Fruit fly (Drosophila melanogaster) whole organism, pupa: Measurements from ENCODE around the gene Gycalpha99B.

Experiments
- CG10348 ChIP-seq: fragments of 200-800 bp; sonication (Bioruptor generic); IDR thresholded peaks from 2 replicates; pipeline ENCODE4 v1.3.6; 2022; ENCODE audit warnings: missing biosample characterization, missing genetic modification characterization
- CG12605 ChIP-seq: fragments of 200-800 bp; sonication (Bioruptor generic); IDR thresholded peaks from 2 replicates; pipeline ENCODE4 v1.3.6; 2022; ENCODE audit warnings: missing biosample characterization, missing genetic modification characterization
- CG13204 ChIP-seq: fragments of 200-800 bp; sonication (Bioruptor generic); optimal IDR thresholded peaks from 2 replicates; lab custom pipeline; 2018; ENCODE audit warnings: missing biosample characterization, mild to moderate bottlenecking, missing genetic modification characterization, moderate library complexity
- CG14655 ChIP-seq: fragments of 200-800 bp; sonication (Bioruptor generic); optimal IDR thresholded peaks from 3 replicates; lab custom pipeline; 2017; ENCODE audit warnings: mild to moderate bottlenecking, missing biosample characterization, missing genetic modification reagents, missing genetic modification characterization
- CG15710 ChIP-seq: fragments of 200-800 bp; sonication (Bioruptor generic); optimal IDR thresholded peaks from 2 replicates; lab custom pipeline; 2018; ENCODE audit warnings: missing biosample characterization, mild to moderate bottlenecking, missing genetic modification characterization, moderate library complexity
- CG17806 ChIP-seq: fragments of 200-800 bp; sonication (Bioruptor generic); optimal IDR thresholded peaks from 2 replicates; lab custom pipeline; 2018; ENCODE audit warnings: missing biosample characterization, mild to moderate bottlenecking, missing genetic modification characterization, moderate library complexity
- CG32121 ChIP-seq: fragments of 200-800 bp; sonication (Bioruptor generic); IDR thresholded peaks from 2 replicates; pipeline ENCODE4 v1.3.6; 2022; ENCODE audit warnings: missing biosample characterization, missing genetic modification characterization
- CG34367 ChIP-seq: fragments of 200-800 bp; sonication (Bioruptor generic); optimal IDR thresholded peaks from 2 replicates; lab custom pipeline; 2018; ENCODE audit warnings: missing biosample characterization, mild to moderate bottlenecking, missing genetic modification characterization
- CG4496 ChIP-seq: fragments of 200-800 bp; sonication (Bioruptor generic); IDR thresholded peaks from 3 replicates; pipeline ENCODE4 v1.3.6; 2022; ENCODE audit warnings: missing biosample characterization, missing genetic modification characterization
- CG8159 ChIP-seq: fragments of 200-800 bp; sonication (Bioruptor generic); optimal IDR thresholded peaks from 3 replicates; lab custom pipeline; 2018; ENCODE audit warnings: missing biosample characterization, mild to moderate bottlenecking, missing genetic modification characterization, moderate library complexity
- CG8301 ChIP-seq: fragments of 200-800 bp; sonication (Bioruptor generic); optimal IDR thresholded peaks from 2 replicates; lab custom pipeline; 2018; ENCODE audit warnings: missing biosample characterization, mild to moderate bottlenecking, missing genetic modification characterization
- CG9948 ChIP-seq: fragments of 200-800 bp; sonication (Bioruptor generic); optimal IDR thresholded peaks from 2 replicates; lab custom pipeline; 2018; ENCODE audit warnings: missing biosample characterization, mild to moderate bottlenecking, missing genetic modification characterization, moderate library complexity
- D1 ChIP-seq: fragments of 200-800 bp; sonication (Bioruptor generic); optimal IDR thresholded peaks from 2 replicates; lab custom pipeline; 2018; ENCODE audit warnings: missing biosample characterization, mild to moderate bottlenecking, missing genetic modification characterization, moderate library complexity
- EcR ChIP-seq: fragments of 200-800 bp; sonication (Bioruptor generic); optimal IDR thresholded peaks from 3 replicates; lab custom pipeline; 2019; ENCODE audit warnings: missing biosample characterization, missing genetic modification characterization, mild to moderate bottlenecking, moderate library complexity, missing genetic modification reagents
- Ets98B ChIP-seq: fragments of 200-800 bp; sonication (Bioruptor generic); IDR thresholded peaks from 2 replicates; pipeline ENCODE4 v1.3.6; 2022; ENCODE audit warnings: missing biosample characterization, missing genetic modification characterization
- Pif1A ChIP-seq: fragments of 200-800 bp; sonication (Bioruptor generic); optimal IDR thresholded peaks from 3 replicates; lab custom pipeline; 2016; ENCODE audit warnings: missing biosample characterization, missing genetic modification characterization
- Pif1B ChIP-seq: fragments of 200-800 bp; sonication (Bioruptor generic); optimal IDR thresholded peaks from 3 replicates; lab custom pipeline; 2016; ENCODE audit warnings: missing biosample characterization, missing genetic modification characterization
- Snoo ChIP-seq: fragments of 200-800 bp; sonication (Bioruptor generic); optimal IDR thresholded peaks from 3 replicates; lab custom pipeline; 2017; ENCODE audit warnings: missing biosample characterization, mild to moderate bottlenecking, missing genetic modification characterization, inconsistent platforms
- fd96Ca ChIP-seq: fragments of 200-800 bp; sonication (Bioruptor generic); IDR thresholded peaks from 3 replicates; pipeline ENCODE4 v1.3.6; 2022; ENCODE audit warnings: missing biosample characterization, missing genetic modification characterization
- gl ChIP-seq: fragments of 200-800 bp; sonication (Bioruptor generic); optimal IDR thresholded peaks from 2 replicates; lab custom pipeline; 2018; ENCODE audit warnings: missing biosample characterization, mild to moderate bottlenecking, missing genetic modification characterization
- rn ChIP-seq: fragments of 200-800 bp; sonication (Bioruptor generic); IDR thresholded peaks from 2 replicates; pipeline ENCODE4 v1.3.6; 2022; ENCODE audit warnings: missing biosample characterization, missing genetic modification characterization

Gene Gycalpha99B

DNA sequence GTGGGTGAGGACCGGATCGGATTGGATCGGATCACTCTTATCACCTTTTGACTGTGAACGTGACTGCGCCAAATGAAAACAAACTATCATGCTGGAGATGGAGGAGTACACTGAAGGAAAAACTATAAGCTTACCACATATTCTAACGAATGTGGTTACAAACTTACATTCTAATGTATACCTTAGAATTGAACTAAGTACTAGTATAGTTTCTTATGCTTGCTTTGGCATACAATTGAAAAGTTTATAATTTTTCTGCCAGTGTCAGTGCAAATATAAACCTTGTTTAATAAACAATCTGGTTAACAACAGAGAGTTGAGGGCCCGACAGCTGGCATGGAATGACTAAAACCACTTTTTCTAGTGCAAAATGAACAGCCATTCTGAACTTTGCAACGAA lies 35.2 kb downstream of the Gycalpha99B start:
- TF ChIP-seq fd96Ca (GFP tag; lab: Robert Waterston, UW) (no peak), CG8159 (tag; lab: Kevin White, UChicago) (peak; percentile 18), CG12605 (GFP tag; lab: Robert Waterston, UW) (peak; percentile 44; the same call in 1 of the 2 replicates), CG13204 (GFP tag; lab: Kevin White, UChicago) (no peak), D1 (tag; lab: Kevin White, UChicago) (no peak), CG10348 (GFP tag; lab: Robert Waterston, UW) (0 out of 2 replicates have a peak, but pooled peaks have one; percentile 15), CG32121 (peak; percentile 45; the same call in 1 of the 2 replicates), rn (no peak), EcR (no peak), Pif1B (GFP tag; lab: Kevin White, UChicago) (no peak), CG14655 (peak; percentile 25), CG34367 (tag; lab: Kevin White, UChicago) (no peak), Snoo (tag; lab: Kevin White, UChicago) (no peak), CG15710 (tag; lab: Kevin White, UChicago) (peak; percentile 7), CG9948 (tag; lab: Kevin White, UChicago) (no peak), gl (tag; lab: Kevin White, UChicago) (no peak), Pif1A (GFP tag; lab: Kevin White, UChicago) (peak; percentile 8), CG8301 (tag; lab: Kevin White, UChicago) (peak; percentile 43), CG17806 (tag; lab: Kevin White, UChicago) (peak; percentile 13), CG4496 (GFP tag; lab: Robert Waterston, UW) (peak; percentile 76), Ets98B (peak; percentile 54)
- TF ChIP-seq, all 21 proteins: peak for 11

DNA sequence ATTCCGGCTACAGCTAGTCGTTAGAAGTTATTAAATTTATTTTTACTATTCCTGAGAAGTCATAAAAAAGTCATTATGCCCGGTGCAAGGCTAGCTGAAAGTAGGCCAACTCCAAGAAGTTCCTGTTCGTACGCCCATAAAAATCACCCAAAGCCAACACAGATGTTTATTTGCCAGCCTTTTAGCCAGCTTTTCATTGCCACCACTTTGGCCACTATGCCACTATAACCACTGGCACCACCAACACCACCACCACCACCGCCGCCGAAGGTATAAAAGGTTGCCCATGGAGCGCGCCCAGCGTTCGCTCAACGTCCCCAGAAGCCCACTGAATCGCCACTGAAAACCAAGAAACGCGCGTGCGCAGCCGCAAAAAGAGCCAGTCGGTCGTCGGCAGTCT lies 36.1 kb downstream of the Gycalpha99B start, which contains the start of gene CG15506:
Gene CG15506, plus strand, starts transcription at position 301 of the 400 bp plus-strand sequence.
- TF ChIP-seq CG13204 (GFP tag; lab: Kevin White, UChicago) (no peak), Snoo (tag; lab: Kevin White, UChicago) (no peak), CG14655 (no peak), Ets98B (no peak)
- TF ChIP-seq, all 21 proteins: peak for 0

DNA sequence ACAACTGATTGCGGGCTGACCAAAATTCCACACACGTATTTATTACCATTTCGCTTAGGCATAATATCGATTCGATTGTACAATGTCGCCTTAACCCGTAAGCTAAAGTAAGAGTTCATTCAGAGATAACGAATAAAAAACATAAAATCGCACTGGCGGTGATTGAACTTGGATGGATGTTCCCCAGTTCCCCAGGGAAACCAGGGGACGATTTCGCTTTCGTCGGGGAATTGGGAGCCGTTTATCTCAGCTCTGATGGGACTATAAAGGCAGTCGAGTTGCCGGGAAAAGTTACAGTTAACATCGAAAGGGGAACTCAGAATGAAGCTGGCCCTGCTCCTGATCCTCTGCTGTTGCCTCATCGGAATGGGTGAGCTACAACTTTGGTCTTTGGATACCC lies 39.9 kb downstream of the Gycalpha99B start, which contains the start of gene CG34296:
Gene CG34296, plus strand, starts transcription at position 301 of the 400 bp plus-strand sequence.
- TF ChIP-seq CG8159 (tag; lab: Kevin White, UChicago) (no peak), EcR (no peak), Pif1B (GFP tag; lab: Kevin White, UChicago) (no peak), CG9948 (tag; lab: Kevin White, UChicago) (no peak), CG13204 (GFP tag; lab: Kevin White, UChicago) (no peak), CG15710 (tag; lab: Kevin White, UChicago) (no peak), CG12605 (GFP tag; lab: Robert Waterston, UW) (no peak), CG4496 (GFP tag; lab: Robert Waterston, UW) (no peak), CG8301 (tag; lab: Kevin White, UChicago) (no peak), gl (tag; lab: Kevin White, UChicago) (no peak), Snoo (tag; lab: Kevin White, UChicago) (no peak), rn (no peak), Ets98B (no peak), CG32121 (no peak), Pif1A (GFP tag; lab: Kevin White, UChicago) (no peak), fd96Ca (GFP tag; lab: Robert Waterston, UW) (no peak), CG17806 (tag; lab: Kevin White, UChicago) (no peak), D1 (tag; lab: Kevin White, UChicago) (no peak), CG34367 (tag; lab: Kevin White, UChicago) (no peak), CG10348 (GFP tag; lab: Robert Waterston, UW) (no peak)

DNA sequence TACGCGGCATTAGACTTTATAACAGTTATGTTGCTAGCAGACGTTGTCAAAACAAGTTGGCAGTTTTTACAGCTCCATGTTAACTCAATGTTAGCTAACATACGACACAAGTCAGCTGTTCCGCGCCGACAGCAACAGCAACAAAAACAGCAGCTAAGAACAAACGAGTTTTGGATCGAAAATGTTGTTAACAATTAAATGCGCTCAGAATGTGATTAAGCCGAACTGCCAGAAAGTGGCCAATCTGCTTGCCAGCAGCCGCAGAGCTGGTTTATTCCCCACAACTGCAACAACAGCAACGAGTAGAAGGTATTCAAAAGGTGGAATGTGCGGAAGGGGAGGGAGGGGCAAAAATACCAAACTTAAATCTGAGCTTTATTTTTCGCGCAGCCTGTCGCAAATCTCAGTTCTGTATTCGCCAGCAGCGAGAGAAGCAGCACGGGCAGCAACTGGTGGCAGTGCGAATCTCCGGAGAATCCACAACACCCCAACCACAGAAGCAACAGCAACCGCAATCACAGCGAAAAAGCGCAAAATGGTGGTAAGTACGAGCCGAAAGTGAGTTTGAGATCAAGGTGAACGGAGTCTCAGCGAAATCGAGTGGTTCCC lies 40.8 kb downstream of the Gycalpha99B start, which contains the start of gene Pcd:
Gene Pcd, plus strand, starts transcription at position 116 of the 609 bp plus-strand sequence.
- TF ChIP-seq Pif1A (GFP tag; lab: Kevin White, UChicago) (no peak), CG4496 (GFP tag; lab: Robert Waterston, UW) (0 out of 3 replicates have a peak, but pooled peaks have one; percentile 52), EcR (peak; percentile 24), CG12605 (GFP tag; lab: Robert Waterston, UW) (peak; percentile 62; the same call in 1 of the 2 replicates), Snoo (tag; lab: Kevin White, UChicago) (no peak), Ets98B (peak; percentile 34; the same call in 1 of the 2 replicates), CG13204 (GFP tag; lab: Kevin White, UChicago) (no peak)

DNA sequence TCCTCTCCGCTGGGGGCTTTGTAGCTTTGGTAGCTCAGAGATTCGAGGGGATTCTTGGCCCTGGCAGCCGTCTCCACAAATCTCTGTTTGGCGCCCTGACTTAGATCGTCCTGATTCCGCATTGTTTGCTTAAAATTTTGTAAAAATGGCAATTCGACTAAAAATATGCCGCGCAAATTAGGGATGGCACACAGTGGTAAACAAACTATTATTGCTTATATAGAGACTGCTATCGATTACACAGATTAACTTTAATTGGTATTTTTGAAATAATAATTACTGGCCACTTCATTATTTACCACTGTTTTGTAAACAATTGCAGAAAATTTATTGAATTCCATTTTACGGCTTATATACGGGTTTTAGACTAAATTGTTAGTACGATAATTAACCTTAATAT lies 42.4 kb downstream of the Gycalpha99B start, which contains the start of the genes Naa40 and CG18731:
Gene Naa40, minus strand, starts transcription at position 206 of the 400 bp plus-strand sequence.
Gene CG18731, plus strand, starts transcription at position 283 of the 400 bp plus-strand sequence.
- TF ChIP-seq Ets98B, result no peak

DNA sequence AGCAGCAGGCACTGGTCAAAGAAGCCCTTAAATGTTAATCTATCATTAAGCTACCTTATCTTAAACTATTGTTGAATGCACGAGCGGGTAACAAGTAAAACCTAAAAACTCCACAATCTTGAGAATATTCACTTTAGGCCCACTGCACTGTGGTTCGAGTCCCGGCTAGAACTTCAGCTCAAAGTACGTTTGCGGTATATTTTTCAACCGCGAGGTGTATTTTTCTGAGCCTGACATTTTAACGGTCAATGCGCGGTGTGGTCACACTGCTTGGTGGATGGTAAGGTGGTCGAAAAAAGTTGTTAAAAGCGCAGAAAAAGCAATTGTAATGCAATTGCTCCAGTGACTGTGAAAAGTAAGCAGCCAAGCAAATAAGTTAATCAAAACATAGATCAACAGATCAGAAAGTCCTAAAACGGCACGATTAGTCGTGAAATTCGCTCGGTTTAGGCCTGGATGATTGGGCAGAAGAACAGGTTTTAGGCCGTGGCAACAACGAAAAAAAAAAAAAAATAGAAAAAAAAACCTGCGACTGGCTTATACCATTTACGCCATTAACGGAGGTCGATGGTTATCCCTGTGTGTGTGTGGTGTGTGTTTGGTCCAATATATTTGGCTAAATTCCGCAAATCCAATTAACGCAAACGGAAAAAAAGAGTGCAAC lies 43.4 kb downstream of the Gycalpha99B start, which contains the start of gene Kul:
Gene Kul, plus strand, starts transcription at position 254 of the 664 bp plus-strand sequence.
- TF ChIP-seq rn, result peak; percentile 19; the same call in 1 of the 2 replicates
- peak; percentile 56; the same call in 2 of the 3 replicates for TF ChIP-seq CG4496 (GFP tag; lab: Robert Waterston, UW)
- no peak for TF ChIP-seq EcR
- TF ChIP-seq CG9948 (tag; lab: Kevin White, UChicago), result no peak
- TF ChIP-seq CG10348 (GFP tag; lab: Robert Waterston, UW), result no peak
- no peak for TF ChIP-seq CG14655
- TF ChIP-seq fd96Ca (GFP tag; lab: Robert Waterston, UW), result peak; percentile 49; the same call in 1 of the 3 replicates
- TF ChIP-seq CG34367 (tag; lab: Kevin White, UChicago), result peak; percentile 28
- peak; percentile 50 for TF ChIP-seq CG8301 (tag; lab: Kevin White, UChicago)
- peak; percentile 61 for TF ChIP-seq Snoo (tag; lab: Kevin White, UChicago)
- peak; percentile 67 for TF ChIP-seq gl (tag; lab: Kevin White, UChicago)
- no peak for TF ChIP-seq CG13204 (GFP tag; lab: Kevin White, UChicago)
- no peak for TF ChIP-seq D1 (tag; lab: Kevin White, UChicago)
- TF ChIP-seq Pif1A (GFP tag; lab: Kevin White, UChicago), result no peak
- TF ChIP-seq CG15710 (tag; lab: Kevin White, UChicago), result peak; percentile 23
- TF ChIP-seq CG12605 (GFP tag; lab: Robert Waterston, UW), result peak; percentile 18; the same call in 1 of the 2 replicates
- TF ChIP-seq CG32121, result peak; percentile 57; the same call in 1 of the 2 replicates
- TF ChIP-seq Pif1B (GFP tag; lab: Kevin White, UChicago), result no peak
- TF ChIP-seq CG8159 (tag; lab: Kevin White, UChicago), result peak; percentile 40
- TF ChIP-seq CG17806 (tag; lab: Kevin White, UChicago), result peak; percentile 18
- peak; percentile 34 for TF ChIP-seq Ets98B
